Worm (Caenorhabditis elegans) whole organism, L4/young adult: Measurements from ENCODE around the gene faah-1.

Experiments
- W03F9.2 ChIP-seq: fragments of 150-350 bp; optimal IDR thresholded peaks from 2 replicates; lab custom pipeline; 2014; ENCODE audit warnings: missing biosample characterization, missing genetic modification characterization
- dao-5 ChIP-seq: sonication (generic microtip); optimal IDR thresholded peaks from 2 replicates; lab custom pipeline; 2016; ENCODE audit warnings: missing genotype, missing genetic modification characterization, moderate library complexity, missing compliant biosample characterization
- him-1 ChIP-seq: sonication (generic microtip); optimal IDR thresholded peaks from 2 replicates; lab custom pipeline; 2016; ENCODE audit warnings: missing genotype, missing genetic modification reagents, missing genetic modification characterization, missing compliant biosample characterization

- TF ChIP-seq him-1 (tag; lab: Kevin White, UChicago) (no peak), W03F9.2 (tag; lab: Kevin White, UChicago) (no peak), dao-5 (tag; lab: Kevin White, UChicago) (no peak)
These were observed 15.6 kb downstream of the faah-1 start for ce11 chrIV:8174792-8175191.
